Fruit fly (Drosophila melanogaster) whole organism, embryonic: ENCODE results near the gene CG6656.
A peak's percentile ranks its signal among the peaks of the same experiment; 100 is the strongest.

ENCODE experiments used
- CG10654 ChIP-seq: fragments of 200-800 bp; sonication (Bioruptor generic); optimal IDR thresholded peaks from 2 replicates; lab custom pipeline; 2016; ENCODE audit warnings: missing biosample characterization, missing genetic modification characterization
- CG12071 ChIP-seq: fragments of 200-800 bp; sonication (Bioruptor generic); optimal IDR thresholded peaks from 3 replicates; lab custom pipeline; 2018; ENCODE audit warnings: missing biosample characterization, mild to moderate bottlenecking, missing genetic modification characterization
- CG17802 ChIP-seq: fragments of 200-800 bp; sonication (Bioruptor generic); optimal IDR thresholded peaks from 2 replicates; lab custom pipeline; 2018; ENCODE audit warnings: missing biosample characterization, mild to moderate bottlenecking, missing genetic modification characterization, moderate library complexity
- CG31224 ChIP-seq: fragments of 200-800 bp; sonication (Bioruptor generic); IDR thresholded peaks from 2 replicates; pipeline ENCODE4 v1.3.6; 2022; ENCODE audit warnings: missing biosample characterization, missing genetic modification characterization
- CG31441 ChIP-seq: fragments of 200-800 bp; sonication (Bioruptor generic); IDR thresholded peaks from 2 replicates; pipeline ENCODE4 v1.3.6; 2022; ENCODE audit warnings: missing biosample characterization, missing genetic modification characterization
- CG3995 ChIP-seq: fragments of 200-800 bp; sonication (Bioruptor generic); optimal IDR thresholded peaks from 3 replicates; lab custom pipeline; 2016; ENCODE audit warnings: missing biosample characterization, missing genetic modification characterization
- CG4282 ChIP-seq: fragments of 200-800 bp; sonication (Bioruptor generic); optimal IDR thresholded peaks from 2 replicates; lab custom pipeline; 2016; ENCODE audit warnings: missing biosample characterization, missing genetic modification characterization
- CG43689 ChIP-seq: fragments of 200-800 bp; sonication (Bioruptor generic); IDR thresholded peaks from 2 replicates; pipeline ENCODE4 v1.3.6; 2022; ENCODE audit warnings: missing biosample characterization, missing genetic modification characterization
- CG6175 ChIP-seq: fragments of 200-800 bp; sonication (Bioruptor generic); IDR thresholded peaks from 3 replicates; pipeline ENCODE4 v1.3.6; 2022; ENCODE audit warnings: missing biosample characterization, missing genetic modification characterization
- CG7839 ChIP-seq: fragments of 200-800 bp; sonication (Bioruptor generic); optimal IDR thresholded peaks from 3 replicates; lab custom pipeline; 2018; ENCODE audit warnings: missing biosample characterization, mild to moderate bottlenecking, missing genetic modification characterization, moderate library complexity
- CG8478 ChIP-seq: fragments of >200 bp; optimal IDR thresholded peaks from 2 replicates; lab custom pipeline; 2018
- D19A ChIP-seq: fragments of 200-800 bp; optimal IDR thresholded peaks from 3 replicates; lab custom pipeline; 2019; ENCODE audit warnings: missing biosample characterization, mild to moderate bottlenecking, missing genetic modification characterization, moderate library complexity
- Dbx ChIP-seq: fragments of 200-800 bp; sonication (Bioruptor generic); IDR thresholded peaks from 3 replicates; pipeline ENCODE4 v1.3.6; 2022; ENCODE audit warnings: missing biosample characterization, missing genetic modification characterization
- Dp ChIP-seq: fragments of 200-800 bp; sonication (Bioruptor generic); optimal IDR thresholded peaks from 2 replicates; lab custom pipeline; 2018; ENCODE audit warnings: missing biosample characterization, mild to moderate bottlenecking, missing genetic modification characterization, moderate library complexity
- H2.0 ChIP-seq: fragments of 200-800 bp; sonication (Bioruptor generic); IDR thresholded peaks from 2 replicates; pipeline ENCODE4 v1.3.6; 2022; ENCODE audit warnings: missing biosample characterization, missing genetic modification characterization
- Hr78 ChIP-seq, 2 experiments: fragments of 200-800 bp in 1 of 2; fragments of >200 bp in 1 of 2; sonication (Bioruptor generic) in 1 of 2; optimal IDR thresholded peaks; 2 replicates each; lab custom pipeline; 2017 to 2019; ENCODE audit warnings: missing biosample characterization in 2 of 2, missing genetic modification characterization in 2 of 2, mild to moderate bottlenecking in 1 of 2, moderate library complexity in 1 of 2
- Med ChIP-seq: fragments of 200-800 bp; sonication (Bioruptor generic); peaks from one replicate; lab custom pipeline; 2016; ENCODE audit warnings: missing biosample characterization, missing genetic modification characterization, mild to moderate bottlenecking, inconsistent platforms, moderate library complexity
- Meics ChIP-seq: fragments of 200-800 bp; sonication (Bioruptor generic); optimal IDR thresholded peaks from 2 replicates; lab custom pipeline; 2017; ENCODE audit warnings: missing biosample characterization, mild to moderate bottlenecking, missing genetic modification characterization
- NC2β ChIP-seq: fragments of 200-800 bp; sonication (Bioruptor generic); optimal IDR thresholded peaks from 2 replicates; lab custom pipeline; 2016; ENCODE audit warnings: missing biosample characterization, missing genetic modification characterization
- NFAT ChIP-seq: fragments of 200-800 bp; sonication (Bioruptor generic); IDR thresholded peaks from 2 replicates; pipeline ENCODE4 v1.3.6; 2022; ENCODE audit warnings: missing biosample characterization, missing genetic modification characterization
- Oli ChIP-seq: fragments of 200-800 bp; sonication (Bioruptor generic); optimal IDR thresholded peaks from 2 replicates; lab custom pipeline; 2018; ENCODE audit warnings: missing biosample characterization, mild to moderate bottlenecking, missing genetic modification characterization, moderate library complexity
- Poxn ChIP-seq: fragments of 200-800 bp; sonication (Bioruptor generic); IDR thresholded peaks from 2 replicates; pipeline ENCODE4 v1.3.6; 2022; ENCODE audit warnings: missing biosample characterization, missing genetic modification characterization
- Stat92E ChIP-seq, 3 experiments: fragments of >200 bp in 2 of 3; fragments of 200-800 bp in 1 of 3; sonication (Bioruptor generic) in 1 of 3; optimal IDR thresholded peaks; 2 replicates each; lab custom pipeline; 2017 to 2019; ENCODE audit warnings: missing biosample characterization in 3 of 3, missing genetic modification characterization in 3 of 3, mild to moderate bottlenecking in 1 of 3, moderate library complexity in 1 of 3
- abd-A ChIP-seq: fragments of 200-800 bp; sonication (Bioruptor generic); optimal IDR thresholded peaks from 3 replicates; lab custom pipeline; 2019; ENCODE audit warnings: missing biosample characterization, mild to moderate bottlenecking, missing genetic modification characterization, moderate library complexity
- ac ChIP-seq: fragments of 200-800 bp; sonication (Bioruptor generic); optimal IDR thresholded peaks from 3 replicates; lab custom pipeline; 2017; ENCODE audit warnings: missing biosample characterization, mild to moderate bottlenecking, missing genetic modification characterization
- cg ChIP-seq: fragments of 200-800 bp; sonication (Bioruptor generic); optimal IDR thresholded peaks from 3 replicates; lab custom pipeline; 2019; ENCODE audit warnings: missing biosample characterization, mild to moderate bottlenecking, missing genetic modification characterization, moderate library complexity
- chn ChIP-seq: fragments of 200-800 bp; sonication (Bioruptor generic); optimal IDR thresholded peaks from 2 replicates; lab custom pipeline; 2016; ENCODE audit warnings: missing biosample characterization, missing genetic modification characterization
- ci ChIP-seq: fragments of 200-800 bp; sonication (Bioruptor generic); IDR thresholded peaks from 3 replicates; pipeline ENCODE4 v1.3.6; 2022; ENCODE audit warnings: missing biosample characterization, missing genetic modification characterization
- exex ChIP-seq: fragments of 200-800 bp; sonication (Bioruptor generic); optimal IDR thresholded peaks from 4 replicates; lab custom pipeline; 2018; ENCODE audit warnings: missing biosample characterization, mild to moderate bottlenecking, missing genetic modification characterization, moderate library complexity
- gce ChIP-seq: fragments of 200-800 bp; sonication (Bioruptor generic); IDR thresholded peaks from 3 replicates; pipeline ENCODE4 v1.3.6; 2022; ENCODE audit warnings: missing biosample characterization, missing genetic modification characterization
- gfzf ChIP-seq: fragments of 200-800 bp; sonication (Bioruptor generic); optimal IDR thresholded peaks from 2 replicates; lab custom pipeline; 2016; ENCODE audit warnings: missing biosample characterization, mild to moderate bottlenecking, missing genetic modification characterization, moderate library complexity
- lov ChIP-seq, 2 experiments: fragments of 200-800 bp in 1 of 2; fragments of >200 bp in 1 of 2; sonication (Bioruptor generic) in 1 of 2; IDR thresholded peaks in 1 of 2; optimal IDR thresholded peaks in 1 of 2; 2 replicates in 1 of 2; 3 replicates in 1 of 2; pipeline versions ENCODE4 v1.3.6 to Lab custom; 2017 to 2022; ENCODE audit warnings: missing biosample characterization in 1 of 2, missing genetic modification characterization in 1 of 2
- ranshi ChIP-seq: fragments of 200-800 bp; sonication (Bioruptor generic); IDR thresholded peaks from 2 replicates; pipeline ENCODE4 v1.3.6; 2022; ENCODE audit warnings: missing biosample characterization, missing genetic modification characterization
- run ChIP-seq: fragments of 200-800 bp; sonication (Bioruptor generic); optimal IDR thresholded peaks from 3 replicates; lab custom pipeline; 2018; ENCODE audit warnings: missing biosample characterization, mild to moderate bottlenecking, missing genetic modification characterization
- seq ChIP-seq: fragments of 200-800 bp; sonication (Bioruptor generic); IDR thresholded peaks from 2 replicates; pipeline ENCODE4 v1.3.6; 2022; ENCODE audit warnings: missing biosample characterization, missing genetic modification characterization
- slp2 ChIP-seq: fragments of 200-800 bp; sonication (Bioruptor generic); optimal IDR thresholded peaks from 2 replicates; lab custom pipeline; 2016; ENCODE audit warnings: missing biosample characterization, missing genetic modification characterization
- so ChIP-seq: fragments of 200-800 bp; sonication (Bioruptor generic); IDR thresholded peaks from 3 replicates; pipeline ENCODE4 v1.3.6; 2022; ENCODE audit warnings: missing biosample characterization, missing genetic modification characterization
- sug ChIP-seq: fragments of 200-800 bp; optimal IDR thresholded peaks from 2 replicates; lab custom pipeline; 2019; ENCODE audit warnings: missing biosample characterization, mild to moderate bottlenecking, missing genetic modification characterization, moderate library complexity
- trh ChIP-seq: fragments of 200-800 bp; sonication (Bioruptor generic); optimal IDR thresholded peaks from 2 replicates; lab custom pipeline; 2016; ENCODE audit warnings: missing biosample characterization, missing genetic modification characterization
- tup ChIP-seq: fragments of 200-800 bp; sonication (Bioruptor generic); optimal IDR thresholded peaks from 2 replicates; lab custom pipeline; 2016; ENCODE audit warnings: missing biosample characterization, mild to moderate bottlenecking, missing genetic modification characterization, moderate library complexity
- vnd ChIP-seq: fragments of 200-800 bp; sonication (Bioruptor generic); IDR thresholded peaks from 3 replicates; pipeline ENCODE4 v1.3.6; 2022; ENCODE audit warnings: missing biosample characterization, missing genetic modification characterization; ENCODE audit not compliant: partially characterized antibody
- yki ChIP-seq: fragments of >200 bp; optimal IDR thresholded peaks from 3 replicates; lab custom pipeline; 2018
- zfh1 ChIP-seq: fragments of 200-800 bp; sonication (Bioruptor generic); IDR thresholded peaks from 3 replicates; pipeline ENCODE4 v1.3.6; 2022; ENCODE audit warnings: missing biosample characterization, missing genetic modification characterization

Gene CG6656

DNA sequence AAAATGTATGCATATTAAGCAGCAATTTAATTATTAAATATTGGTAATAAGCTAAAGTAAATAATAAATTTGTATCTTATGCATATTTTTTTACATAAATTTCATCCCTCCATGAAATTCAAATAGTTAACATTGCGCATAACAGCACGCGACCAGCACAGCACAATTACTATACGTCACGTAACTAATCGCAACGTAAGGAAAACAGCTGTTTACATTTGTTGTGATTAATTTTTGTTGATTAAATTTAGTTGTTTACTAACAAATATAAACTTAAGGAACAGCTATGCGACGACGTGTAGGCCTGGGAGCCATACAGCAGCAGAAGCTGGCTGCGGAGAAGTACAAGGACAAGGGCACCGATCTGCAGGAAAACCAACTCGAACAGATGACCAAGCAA, 10.1 kb upstream of the CG6656 start, which contains the start of gene lsn (continued):
- TF ChIP-seq Stat92E (GFP tag; optimal IDR thresholded peaks at IDR 0.05; lab: Kevin White, UChicago) (no peak), chn (GFP tag; lab: Kevin White, UChicago) (no peak), CG43689 (GFP tag; lab: Robert Waterston, UW) (no peak), CG4282 (GFP tag; lab: Kevin White, UChicago) (no peak), CG31224 (GFP tag; lab: Robert Waterston, UW) (no peak), NFAT (GFP tag; lab: Robert Waterston, UW) (no peak), Poxn (GFP tag; lab: Robert Waterston, UW) (no peak), D19A (no peak), Dbx (no peak; the same call in 2 of the 3 replicates), tup (GFP tag; lab: Kevin White, UChicago) (no peak)
- TF ChIP-seq, all 482 proteins: peak for 86

dm6 chr3R:21867819-21868218, 7.3 kb upstream of the CG6656 start, which contains the start of the genes CG6569 and Cby:
Gene CG6569 (minus strand): TSS chr3R:21867919.
Gene Cby (plus strand): TSS chr3R:21868003.
- TF ChIP-seq Hr78 (GFP tag; optimal IDR thresholded peaks at IDR 0.05; lab: Kevin White, UChicago): no peak
- TF ChIP-seq seq (GFP tag; lab: Robert Waterston, UW): no peak
- no peak for TF ChIP-seq CG17802 (tag; lab: Kevin White, UChicago)
- no peak for TF ChIP-seq trh
- no peak for TF ChIP-seq Dp
- no peak for TF ChIP-seq CG12071 (GFP tag; lab: Kevin White, UChicago)
- TF ChIP-seq yki: no peak
- no peak for TF ChIP-seq Meics
- no peak for TF ChIP-seq CG3995
- TF ChIP-seq lov (optimal IDR thresholded peaks at IDR 0.05; lab: Kevin White, UChicago): no peak
- TF ChIP-seq lov (GFP tag; IDR thresholded peaks at IDR 0.05; lab: Robert Waterston, UW): no peak
- TF ChIP-seq cg (GFP tag; lab: Kevin White, UChicago): no peak
- TF ChIP-seq Oli: no peak
- TF ChIP-seq gfzf (GFP tag; lab: Kevin White, UChicago): no peak
- TF ChIP-seq Med (GFP tag; lab: Kevin White, UChicago): no peak
- TF ChIP-seq CG7839 (tag; lab: Kevin White, UChicago): no peak

DNA sequence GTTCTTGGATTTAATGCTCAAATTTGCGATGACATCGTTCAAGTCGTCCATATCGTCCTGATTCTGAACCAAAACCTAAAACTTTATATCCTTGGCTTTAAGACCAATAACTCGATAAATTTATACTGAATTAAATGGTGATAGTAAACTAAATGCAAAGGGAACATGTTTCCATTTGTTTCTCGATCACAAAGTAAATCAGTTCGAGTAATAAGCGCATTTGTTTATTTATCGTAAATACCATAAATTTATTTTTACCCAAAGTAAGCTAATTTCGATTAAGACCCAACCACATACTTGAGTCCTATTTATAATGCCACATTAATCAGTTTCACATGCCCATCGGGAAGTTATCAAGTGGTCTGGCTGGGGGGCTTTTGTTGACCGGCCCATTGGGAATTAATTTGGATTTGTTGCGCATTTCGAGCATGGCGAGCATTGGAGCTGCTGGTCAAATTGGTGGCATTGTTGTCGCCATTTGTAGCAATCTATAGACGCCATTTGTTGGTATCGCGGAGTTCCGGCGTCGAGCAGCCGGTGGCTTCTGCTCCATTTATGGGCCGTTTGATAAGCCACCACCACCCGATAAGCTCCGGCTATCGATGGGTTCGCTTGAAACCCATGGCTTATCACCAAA, 5.5 kb upstream of the CG6656 start, which contains the start of gene CG31174:
CG31174 (minus strand) TSS at position 51 of the 637 bp plus-strand sequence.
- TF ChIP-seq exex (tag; lab: Kevin White, UChicago): peak; percentile 83
- TF ChIP-seq H2.0 (GFP tag; lab: Robert Waterston, UW): no peak
- peak; percentile 38 for TF ChIP-seq run
- no peak for TF ChIP-seq NC2β (GFP tag; lab: Kevin White, UChicago)
- TF ChIP-seq gce: no peak
- TF ChIP-seq CG6175 (GFP tag; lab: Robert Waterston, UW): peak; percentile 77
- no peak for TF ChIP-seq CG8478 (lab: Kevin White, UChicago)
- no peak for TF ChIP-seq CG10654 (GFP tag; lab: Kevin White, UChicago)
- no peak for TF ChIP-seq so (GFP tag; lab: Robert Waterston, UW)
- TF ChIP-seq slp2 (GFP tag; lab: Kevin White, UChicago): no peak
- TF ChIP-seq zfh1: no peak
- no peak for TF ChIP-seq ac
- 0 out of 3 replicates have a peak, but pooled peaks have one; percentile 14 for TF ChIP-seq vnd
- TF ChIP-seq ranshi (GFP tag; lab: Robert Waterston, UW): no peak
- no peak for TF ChIP-seq CG31441
- peak; percentile 97 for TF ChIP-seq sug (tag; lab: Kevin White, UChicago)
- TF ChIP-seq abd-A: no peak
- TF ChIP-seq ci: peak; percentile 19; the same call in 1 of the 3 replicates
